Worm (Caenorhabditis elegans): ENCODE measurements around the gene col-40.

- TF ChIP-seq flt-1 (GFP tag; IDR thresholded peaks at IDR 0.05) (no peak), ztf-23 (GFP tag; IDR thresholded peaks at IDR 0.05) (no peak)
Measured at ce11 chrII:1153299-1153698, 46.5 kb upstream of the col-40 start.

Data from whole organism, midembryonic.